Worm (Caenorhabditis elegans) whole organism, L3 larva: ENCODE data around the gene lrr-1.

Experiments
- aly-2 ChIP-seq: fragments of 150-350 bp; optimal IDR thresholded peaks from 2 replicates; lab custom pipeline; 2014; ENCODE audit warnings: missing biosample characterization, missing genetic modification characterization
- ama-1 ChIP-seq: fragments of 150-350 bp; optimal IDR thresholded peaks from 2 replicates; lab custom pipeline; 2018
- ceh-28 ChIP-seq: fragments of 150-350 bp; optimal IDR thresholded peaks from 2 replicates; lab custom pipeline; 2014; ENCODE audit warnings: missing biosample characterization, missing genetic modification reagents, missing genetic modification characterization
- ceh-82 ChIP-seq: fragments of 150-350 bp; optimal IDR thresholded peaks from 2 replicates; lab custom pipeline; 2014; ENCODE audit warnings: missing biosample characterization, missing genetic modification characterization
- ceh-9 ChIP-seq: sonication (generic microtip); optimal IDR thresholded peaks from 2 replicates; lab custom pipeline; 2018; ENCODE audit warnings: missing biosample characterization, missing genetic modification characterization
- daf-12 ChIP-seq: fragments of 150-350 bp; optimal IDR thresholded peaks from 2 replicates; lab custom pipeline; 2014; ENCODE audit warnings: missing biosample characterization, missing genetic modification reagents, missing genetic modification characterization
- egl-5 ChIP-seq: fragments of 150-350 bp; optimal IDR thresholded peaks from 2 replicates; lab custom pipeline; 2017; ENCODE audit warnings: missing biosample characterization, missing genetic modification reagents, missing genetic modification characterization, inconsistent platforms
- elt-2 ChIP-seq: sonication (generic microtip); optimal IDR thresholded peaks from 2 replicates; lab custom pipeline; 2016; ENCODE audit warnings: missing genetic modification reagents, mild to moderate bottlenecking, missing genetic modification characterization, missing compliant biosample characterization
- elt-3 ChIP-seq, 3 experiments: fragments of 150-350 bp in 1 of 3; sonication (generic microtip) in 2 of 3; optimal IDR thresholded peaks; 2 replicates in 2 of 3; 4 replicates in 1 of 3; lab custom pipeline; 2014 to 2017; ENCODE audit warnings: missing biosample characterization in 3 of 3, missing genetic modification characterization in 3 of 3
- eor-1 ChIP-seq, 2 experiments: fragments of 150-350 bp; optimal IDR thresholded peaks; 2 replicates each; lab custom pipeline; 2014 to 2018; ENCODE audit warnings: missing biosample characterization in 2 of 2, missing genetic modification characterization in 2 of 2
- fkh-10 ChIP-seq: sonication (generic microtip); optimal IDR thresholded peaks from 2 replicates; lab custom pipeline; 2017; ENCODE audit warnings: missing biosample characterization, missing genetic modification reagents, missing genetic modification characterization
- fkh-2 ChIP-seq: fragments of 150-350 bp; optimal IDR thresholded peaks from 2 replicates; lab custom pipeline; 2014; ENCODE audit warnings: missing biosample characterization, missing genetic modification reagents, missing genetic modification characterization
- fos-1 ChIP-seq: fragments of 150-350 bp; optimal IDR thresholded peaks from 2 replicates; lab custom pipeline; 2014; ENCODE audit warnings: missing biosample characterization, missing genetic modification characterization
- hmg-11 ChIP-seq: sonication (generic microtip); optimal IDR thresholded peaks from 2 replicates; lab custom pipeline; 2016; ENCODE audit warnings: missing genetic modification characterization, missing compliant biosample characterization
- jun-1 ChIP-seq: fragments of 150-350 bp; optimal IDR thresholded peaks from 2 replicates; lab custom pipeline; 2014; ENCODE audit warnings: missing biosample characterization, missing genetic modification reagents, missing genetic modification characterization
- lin-15B ChIP-seq: fragments of 150-350 bp; optimal IDR thresholded peaks from 2 replicates; lab custom pipeline; 2014; ENCODE audit warnings: missing biosample characterization, missing genetic modification characterization
- lin-39 ChIP-seq: fragments of 150-350 bp; optimal IDR thresholded peaks from 2 replicates; lab custom pipeline; 2018; ENCODE audit warnings: missing biosample characterization, missing genetic modification reagents, missing genetic modification characterization
- lsy-12 ChIP-seq: sonication (generic microtip); optimal IDR thresholded peaks from 2 replicates; lab custom pipeline; 2016; ENCODE audit warnings: mild to moderate bottlenecking, missing genetic modification characterization, missing compliant biosample characterization
- mdl-1 ChIP-seq: fragments of 150-350 bp; optimal IDR thresholded peaks from 2 replicates; lab custom pipeline; 2014; ENCODE audit warnings: missing biosample characterization, missing genetic modification characterization
- mml-1 ChIP-seq: fragments of 150-350 bp; sonication (generic microtip); optimal IDR thresholded peaks from 3 replicates; lab custom pipeline; 2014; ENCODE audit warnings: missing biosample characterization, missing genetic modification characterization
- nfya-1 ChIP-seq: sonication (generic microtip); optimal IDR thresholded peaks from 2 replicates; lab custom pipeline; 2017; ENCODE audit warnings: missing genetic modification characterization, mild to moderate bottlenecking, missing compliant biosample characterization, antibody characterized with exemption, moderate library complexity; ENCODE audit not compliant: insufficient read depth
- nhr-11 ChIP-seq: fragments of 150-350 bp; optimal IDR thresholded peaks from 2 replicates; lab custom pipeline; 2014; ENCODE audit warnings: missing biosample characterization, missing genetic modification characterization
- nhr-12 ChIP-seq: fragments of 150-350 bp; optimal IDR thresholded peaks from 2 replicates; lab custom pipeline; 2014; ENCODE audit warnings: missing biosample characterization, missing genetic modification characterization
- nhr-23 ChIP-seq: fragments of 150-350 bp; optimal IDR thresholded peaks from 2 replicates; lab custom pipeline; 2014; ENCODE audit warnings: missing biosample characterization, missing genetic modification reagents, missing genetic modification characterization
- nhr-237 ChIP-seq: fragments of 150-350 bp; optimal IDR thresholded peaks from 2 replicates; lab custom pipeline; 2014; ENCODE audit warnings: missing biosample characterization, missing genetic modification characterization
- nhr-25 ChIP-seq: sonication (generic microtip); optimal IDR thresholded peaks from 2 replicates; lab custom pipeline; 2017; ENCODE audit warnings: missing biosample characterization, missing genetic modification characterization
- nhr-28 ChIP-seq: fragments of 150-350 bp; optimal IDR thresholded peaks from 2 replicates; lab custom pipeline; 2014; ENCODE audit warnings: missing biosample characterization, missing genetic modification characterization
- nhr-43 ChIP-seq: sonication (generic microtip); optimal IDR thresholded peaks from 2 replicates; lab custom pipeline; 2016; ENCODE audit warnings: mild to moderate bottlenecking, missing genetic modification characterization, missing compliant biosample characterization; ENCODE audit not compliant: poor library complexity, severe bottlenecking
- nhr-67 ChIP-seq: fragments of 150-350 bp; optimal IDR thresholded peaks from 2 replicates; lab custom pipeline; 2014; ENCODE audit warnings: missing biosample characterization, missing genetic modification characterization
- nhr-76 ChIP-seq: fragments of 150-350 bp; sonication (generic microtip); optimal IDR thresholded peaks from 5 replicates; lab custom pipeline; 2014; ENCODE audit warnings: missing biosample characterization, missing genetic modification characterization
- nhr-77 ChIP-seq: fragments of 150-350 bp; optimal IDR thresholded peaks from 2 replicates; lab custom pipeline; 2014; ENCODE audit warnings: missing biosample characterization, missing genetic modification characterization
- pha-4 ChIP-seq: fragments of 150-350 bp; optimal IDR thresholded peaks from 2 replicates; lab custom pipeline; 2014; ENCODE audit warnings: missing biosample characterization, missing genetic modification reagents, missing genetic modification characterization
- pqm-1 ChIP-seq: fragments of 150-350 bp; optimal IDR thresholded peaks from 2 replicates; lab custom pipeline; 2017; ENCODE audit warnings: missing biosample characterization, missing genetic modification characterization, inconsistent platforms
- sea-2 ChIP-seq: fragments of 150-350 bp; sonication (generic microtip); optimal IDR thresholded peaks from 4 replicates; lab custom pipeline; 2014; ENCODE audit warnings: missing biosample characterization, missing genetic modification reagents, missing genetic modification characterization
- skn-1 ChIP-seq: fragments of 150-350 bp; optimal IDR thresholded peaks from 2 replicates; lab custom pipeline; 2014; ENCODE audit warnings: missing biosample characterization, missing genetic modification characterization
- snpc-4 ChIP-seq: fragments of 150-350 bp; optimal IDR thresholded peaks from 2 replicates; lab custom pipeline; 2014; ENCODE audit warnings: missing biosample characterization, missing genetic modification characterization
- tbx-2 ChIP-seq: sonication (generic microtip); optimal IDR thresholded peaks from 2 replicates; lab custom pipeline; 2016; ENCODE audit warnings: mild to moderate bottlenecking, missing genetic modification characterization, missing compliant biosample characterization
- unc-39 ChIP-seq: sonication (generic microtip); optimal IDR thresholded peaks from 4 replicates; lab custom pipeline; 2017; ENCODE audit warnings: missing biosample characterization, missing genetic modification characterization
- zag-1 ChIP-seq: fragments of 150-350 bp; optimal IDR thresholded peaks from 2 replicates; lab custom pipeline; 2014; ENCODE audit warnings: missing biosample characterization, missing genetic modification characterization
- ztf-4 ChIP-seq: fragments of 150-350 bp; optimal IDR thresholded peaks from 2 replicates; lab custom pipeline; 2014; ENCODE audit warnings: missing biosample characterization, missing genetic modification characterization

lrr-1 gene

DNA sequence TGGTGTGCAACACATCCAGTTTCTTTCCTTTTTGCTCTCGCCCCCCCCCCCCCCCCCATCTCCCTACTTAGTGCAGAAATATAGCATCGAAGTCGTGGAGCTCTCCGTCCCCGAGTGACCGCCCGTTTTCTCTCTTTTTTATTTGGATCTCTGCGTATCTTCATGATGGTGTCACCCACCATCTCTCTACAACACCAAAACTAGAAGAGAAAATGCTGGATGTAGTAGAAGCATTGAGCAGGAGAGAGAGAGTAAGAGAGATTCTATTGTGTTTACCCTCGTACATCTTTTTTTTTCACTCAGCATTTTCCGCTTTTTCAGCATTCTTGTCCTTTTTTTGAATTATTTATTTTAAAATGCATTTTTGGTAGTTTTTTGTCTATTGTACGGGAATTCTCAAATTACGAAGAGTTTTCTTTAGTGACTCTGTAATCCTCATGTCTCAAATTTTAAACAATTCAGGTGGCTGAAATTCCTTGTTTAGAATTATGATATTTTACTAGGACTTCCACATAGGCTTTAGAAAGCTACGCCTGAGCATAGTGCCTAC lies 6.2 kb upstream of the lrr-1 start:
- TF ChIP-seq nhr-237 (tag; lab: Kevin White, UChicago) (no peak), nfya-1 (tag; lab: Kevin White, UChicago) (peak; percentile 52), nhr-76 (tag; lab: Kevin White, UChicago) (no peak), lin-39 (peak; percentile 23), lsy-12 (tag; lab: Kevin White, UChicago) (no peak), hmg-11 (tag; lab: Kevin White, UChicago) (peak; percentile 55), lin-15B (tag; lab: Kevin White, UChicago) (peak; percentile 23)

- peak; percentile 5 for TF ChIP-seq pha-4 (tag; lab: Kevin White, UChicago)
- TF ChIP-seq nhr-237 (tag; lab: Kevin White, UChicago): no peak
Measured at ce11 chrII:5040631-5041156, 4.5 kb upstream of the lrr-1 start, which contains the start of gene F33G12.7. Gene F33G12.7 (minus strand): TSS chrII:5040681.

DNA sequence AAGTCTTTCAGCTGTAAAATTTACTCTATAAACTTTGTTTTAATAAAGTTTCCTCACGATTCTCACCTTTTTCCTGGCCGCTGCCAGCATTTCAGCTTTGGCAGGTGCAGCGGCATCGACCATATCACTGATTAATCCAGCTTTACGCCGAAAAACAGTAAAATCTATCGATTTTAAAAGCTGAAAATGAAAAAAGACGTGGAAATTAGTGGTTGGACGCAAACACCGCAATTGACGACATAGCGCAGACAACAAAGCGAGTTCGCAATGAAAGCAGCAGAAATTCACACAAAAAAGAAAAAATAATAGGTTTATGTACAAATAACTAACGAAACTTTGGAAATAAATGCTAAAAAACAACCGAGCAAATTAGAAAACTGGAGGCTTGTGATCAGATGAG lies 3.7 kb upstream of the lrr-1 start, which contains the start of gene golg-2:
golg-2 (minus strand) TSS at position 180 of the 400 bp plus-strand sequence.
- no peak for TF ChIP-seq elt-3 (tag; optimal IDR thresholded peaks at IDR 0.05; lab: Kevin White, UChicago)
- no peak for TF ChIP-seq aly-2
- no peak for TF ChIP-seq nhr-25 (tag; lab: Kevin White, UChicago)
- peak; percentile 20 for TF ChIP-seq hmg-11 (tag; lab: Kevin White, UChicago)
- peak; percentile 47 for TF ChIP-seq ama-1 (lab: Kevin White, UChicago)
- TF ChIP-seq pha-4 (tag; lab: Kevin White, UChicago): peak; percentile 37
- TF ChIP-seq nfya-1 (tag; lab: Kevin White, UChicago): peak; percentile 17
- TF ChIP-seq egl-5: no peak
- no peak for TF ChIP-seq tbx-2 (tag; lab: Kevin White, UChicago)
- no peak for TF ChIP-seq ceh-9
- TF ChIP-seq elt-2 (tag; lab: Kevin White, UChicago): peak; percentile 48
- no peak for TF ChIP-seq pqm-1
- no peak for TF ChIP-seq ztf-4 (tag; lab: Kevin White, UChicago)
- no peak for TF ChIP-seq nhr-11 (tag; lab: Kevin White, UChicago)
- TF ChIP-seq fkh-10 (GFP tag; lab: Kevin White, UChicago): no peak

DNA sequence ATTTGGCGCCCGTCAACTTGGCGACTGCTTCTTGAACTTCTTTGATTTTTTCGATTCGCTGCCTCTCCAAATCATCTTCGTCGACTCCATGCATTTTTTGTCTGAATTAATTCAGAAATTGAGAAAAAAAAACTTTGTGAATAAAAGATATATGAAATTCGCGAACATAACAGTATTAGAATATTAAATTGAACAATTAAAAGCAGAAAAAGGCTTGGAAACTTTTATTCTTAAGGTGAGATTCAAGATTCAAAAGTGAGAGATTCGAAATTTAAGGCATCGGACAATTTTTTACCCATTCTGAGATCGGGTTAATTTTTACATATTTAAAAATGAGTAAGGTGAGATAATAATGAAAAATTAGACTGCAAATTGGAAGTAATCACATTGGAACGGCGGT lies 2.3 kb downstream of the lrr-1 start, which contains the start of gene F33G12.3:
F33G12.3 (minus strand) TSS at position 101 of the 400 bp plus-strand sequence.
- no peak for TF ChIP-seq nhr-23 (tag; lab: Kevin White, UChicago)
- TF ChIP-seq ama-1 (lab: Kevin White, UChicago): no peak
- TF ChIP-seq daf-12 (tag; lab: Kevin White, UChicago): no peak
- no peak for TF ChIP-seq nhr-43 (tag; lab: Kevin White, UChicago)
- TF ChIP-seq zag-1 (tag; lab: Kevin White, UChicago): no peak
- no peak for TF ChIP-seq sea-2 (GFP tag; lab: Kevin White, UChicago)
- TF ChIP-seq nfya-1 (tag; lab: Kevin White, UChicago): no peak
- TF ChIP-seq eor-1 (tag; optimal IDR thresholded peaks at IDR 0.05; lab: Kevin White, UChicago): no peak
- TF ChIP-seq elt-3 (tag; optimal IDR thresholded peaks at IDR 0.05; lab: Kevin White, UChicago): no peak
- TF ChIP-seq mml-1: no peak
- no peak for TF ChIP-seq snpc-4
- no peak for TF ChIP-seq fkh-2 (tag; lab: Kevin White, UChicago)
- TF ChIP-seq nhr-11 (tag; lab: Kevin White, UChicago): no peak
- no peak for TF ChIP-seq tbx-2 (tag; lab: Kevin White, UChicago)
- TF ChIP-seq elt-2 (tag; lab: Kevin White, UChicago): no peak
- no peak for TF ChIP-seq nhr-12 (tag; lab: Kevin White, UChicago)
- TF ChIP-seq ceh-28: no peak
- TF ChIP-seq ceh-82 (tag; lab: Kevin White, UChicago): no peak

ce11 chrII:5032669-5033068 lies 3.6 kb downstream of the lrr-1 start:
- TF ChIP-seq zag-1 (tag; lab: Kevin White, UChicago) (no peak), mdl-1 (tag; lab: Kevin White, UChicago) (no peak), hmg-11 (tag; lab: Kevin White, UChicago) (peak; percentile 89), lin-39 (peak; percentile 58), lsy-12 (tag; lab: Kevin White, UChicago) (peak; percentile 73), elt-2 (tag; lab: Kevin White, UChicago) (peak; percentile 87), nfya-1 (tag; lab: Kevin White, UChicago) (peak; percentile 57), mml-1 (no peak), nhr-67 (no peak), daf-12 (tag; lab: Kevin White, UChicago) (no peak), fos-1 (no peak), nhr-28 (tag; lab: Kevin White, UChicago) (no peak), tbx-2 (tag; lab: Kevin White, UChicago) (peak; percentile 19), pqm-1 (peak; percentile 17), snpc-4 (peak; percentile 30), nhr-23 (tag; lab: Kevin White, UChicago) (no peak), unc-39 (tag; lab: Kevin White, UChicago) (no peak), skn-1 (tag; lab: Kevin White, UChicago) (no peak), nhr-77 (no peak), lin-15B (tag; lab: Kevin White, UChicago) (peak; percentile 34), pha-4 (tag; lab: Kevin White, UChicago) (peak; percentile 38), jun-1 (tag; lab: Kevin White, UChicago) (peak; percentile 35), ceh-28 (no peak), ceh-82 (tag; lab: Kevin White, UChicago) (peak; percentile 29), nhr-25 (tag; lab: Kevin White, UChicago) (peak; percentile 40), eor-1 (tag; optimal IDR thresholded peaks at IDR 0.05; lab: Kevin White, UChicago) (no peak)
